Fruit fly (Drosophila melanogaster): ENCODE measurements around the gene CG34109.
A peak's percentile ranks its signal among the peaks of the same experiment; 100 is the strongest.

CG34109 gene

DNA sequence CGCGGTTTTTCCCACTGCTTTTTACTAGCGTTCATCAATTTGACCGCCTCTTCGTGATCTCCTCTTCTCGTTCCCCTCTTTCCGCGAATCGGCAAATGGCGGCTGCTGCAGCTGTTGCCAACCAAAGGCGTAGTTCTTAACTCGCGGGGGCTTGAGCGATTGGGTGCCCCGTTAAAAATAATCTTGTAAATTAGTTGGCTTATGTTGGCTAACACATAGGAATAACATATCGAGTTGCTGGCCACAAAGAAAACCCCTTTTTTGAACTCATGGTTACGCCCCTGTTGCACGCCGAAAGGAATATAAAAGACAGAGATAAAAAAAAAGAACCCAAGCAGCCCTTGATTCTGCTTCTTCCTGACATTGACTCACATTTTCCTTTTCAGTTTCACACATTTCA, 36.7 kb upstream of the CG34109 start (continued):
- peak; percentile 96 for TF ChIP-seq CG11902 (GFP tag; optimal IDR thresholded peaks at IDR 0.05)
- TF ChIP-seq Lpt (GFP tag; optimal IDR thresholded peaks at IDR 0.05): peak; percentile 96
- TF ChIP-seq dsx (GFP tag; optimal IDR thresholded peaks at IDR 0.05; ENCODE audit: poor library complexity, severe bottlenecking): peak; percentile 91
- TF ChIP-seq CG6276 (GFP tag; optimal IDR thresholded peaks at IDR 0.05): peak; percentile 85
- peak; percentile 86 for TF ChIP-seq CG9139 (GFP tag; optimal IDR thresholded peaks at IDR 0.05)
- TF ChIP-seq Eip75B (GFP tag; optimal IDR thresholded peaks at IDR 0.05): peak; percentile 98
- TF ChIP-seq Eip93F (GFP tag; optimal IDR thresholded peaks at IDR 0.05): peak; percentile 92
- TF ChIP-seq CG6163 (GFP tag; IDR thresholded peaks at IDR 0.05): peak; percentile 99
- TF ChIP-seq Sox15 (GFP tag; optimal IDR thresholded peaks at IDR 0.05): peak; percentile 96
- TF ChIP-seq CG6854 (GFP tag; optimal IDR thresholded peaks at IDR 0.05): peak; percentile 95
- peak; percentile 95 for TF ChIP-seq vri (GFP tag; optimal IDR thresholded peaks at IDR 0.05)
- peak; percentile 96 for TF ChIP-seq CG34406 (GFP tag; optimal IDR thresholded peaks at IDR 0.05)
- peak; percentile 99 for TF ChIP-seq svp (GFP tag)
- TF ChIP-seq spab (GFP tag; optimal IDR thresholded peaks at IDR 0.05): peak; percentile 95
- peak; percentile 94 to 96 for TF ChIP-seq salr (GFP tag; optimal IDR thresholded peaks at IDR 0.05)
- TF ChIP-seq Hr39 (GFP tag; optimal IDR thresholded peaks at IDR 0.05): peak; percentile 98
- TF ChIP-seq Hr4 (GFP tag; optimal IDR thresholded peaks at IDR 0.05): peak; percentile 94
- TF ChIP-seq CG8632 (GFP tag; optimal IDR thresholded peaks at IDR 0.05): peak; percentile 95
- TF ChIP-seq fd59A (GFP tag; optimal IDR thresholded peaks at IDR 0.05): peak; percentile 94
- TF ChIP-seq Blimp-1 (GFP tag; optimal IDR thresholded peaks at IDR 0.05): peak; percentile 94
- TF ChIP-seq fd85E (GFP tag; optimal IDR thresholded peaks at IDR 0.05): peak; percentile 94
- TF ChIP-seq CG11762 (GFP tag; optimal IDR thresholded peaks at IDR 0.05; ENCODE audit: insufficient read depth): peak; percentile 89
- peak; percentile 93 for TF ChIP-seq Gug (GFP tag; IDR thresholded peaks at IDR 0.05)
- TF ChIP-seq ss (GFP tag; optimal IDR thresholded peaks at IDR 0.05): peak; percentile 88 to 92
- TF ChIP-seq acj6 (GFP tag; optimal IDR thresholded peaks at IDR 0.05): peak; percentile 98
- peak; percentile 98 for TF ChIP-seq CG7368 (GFP tag; optimal IDR thresholded peaks at IDR 0.05)
- TF ChIP-seq achi (GFP tag; optimal IDR thresholded peaks at IDR 0.05): peak; percentile 96
- peak; percentile 98 for TF ChIP-seq Met (GFP tag; optimal IDR thresholded peaks at IDR 0.05)
- peak; percentile 97 for TF ChIP-seq OdsH (GFP tag; optimal IDR thresholded peaks at IDR 0.05)
- peak; percentile 97 for TF ChIP-seq CG3032 (tag; optimal IDR thresholded peaks at IDR 0.05)
- TF ChIP-seq Ets96B (tag; optimal IDR thresholded peaks at IDR 0.05): peak; percentile 96
- peak; percentile 98 for TF ChIP-seq Sox102F (GFP tag; optimal IDR thresholded peaks at IDR 0.05)
- peak; percentile 97 for TF ChIP-seq topi (GFP tag; optimal IDR thresholded peaks at IDR 0.05)

DNA sequence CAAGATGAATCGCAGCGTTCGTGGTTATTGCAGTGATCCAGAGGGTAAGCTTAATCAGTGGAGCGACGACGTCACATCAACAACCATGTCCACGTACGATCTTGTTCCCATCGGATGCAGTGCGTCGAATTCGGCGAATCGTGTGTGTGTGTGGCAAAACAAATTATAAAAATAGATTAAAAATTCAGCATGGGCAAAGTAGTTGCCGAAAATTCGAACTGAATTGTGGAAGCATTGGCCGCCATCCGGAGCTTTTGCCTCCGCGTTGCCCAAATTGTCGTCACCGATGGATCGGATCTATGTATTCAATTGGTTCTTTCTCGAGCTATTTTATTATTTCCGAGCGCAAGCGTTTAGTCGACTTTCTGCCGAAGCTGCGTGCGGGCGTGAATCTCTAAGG, 33.4 kb upstream of the CG34109 start, which contains the start of gene Spn31A:
Gene Spn31A (plus strand): TSS at position 301 of the 400 bp plus-strand sequence.
- no peak for TF ChIP-seq Eip78C (GFP tag)
- TF ChIP-seq CG6854 (GFP tag; optimal IDR thresholded peaks at IDR 0.05): no peak
- TF ChIP-seq achi (GFP tag; optimal IDR thresholded peaks at IDR 0.05): no peak
- no peak for TF ChIP-seq Eip93F (GFP tag; optimal IDR thresholded peaks at IDR 0.05)
- no peak for TF ChIP-seq Smox (GFP tag; optimal IDR thresholded peaks at IDR 0.05)
- no peak for TF ChIP-seq fd85E (GFP tag; optimal IDR thresholded peaks at IDR 0.05)
- TF ChIP-seq CG6276 (GFP tag; optimal IDR thresholded peaks at IDR 0.05): no peak
- no peak for TF ChIP-seq CG34406 (GFP tag; optimal IDR thresholded peaks at IDR 0.05)
- TF ChIP-seq Ets21C (GFP tag; optimal IDR thresholded peaks at IDR 0.05): no peak
- TF ChIP-seq Sox15 (GFP tag; optimal IDR thresholded peaks at IDR 0.05): no peak

- TF ChIP-seq CG32006 (GFP tag; optimal IDR thresholded peaks at IDR 0.05): peak; percentile 14
- TF ChIP-seq dsx (GFP tag; optimal IDR thresholded peaks at IDR 0.05; ENCODE audit: poor library complexity, severe bottlenecking): no peak
- peak; percentile 23 for TF ChIP-seq svp (GFP tag)
- peak; percentile 6 for TF ChIP-seq Hr4 (GFP tag; optimal IDR thresholded peaks at IDR 0.05)
- TF ChIP-seq esn (GFP tag; optimal IDR thresholded peaks at IDR 0.05): no peak
- TF ChIP-seq eg (GFP tag; IDR thresholded peaks at IDR 0.05): 0 out of 3 replicates have a peak, but pooled peaks have one; percentile 37
Observed at dm6 chr2L:10061276-10061675, 32.6 kb upstream of the CG34109 start.
